Worm (Caenorhabditis elegans): Measurements from ENCODE around the gene tyr-2.
A peak's percentile ranks its signal among the peaks of the same experiment; 100 is the strongest.

tyr-2 gene

DNA sequence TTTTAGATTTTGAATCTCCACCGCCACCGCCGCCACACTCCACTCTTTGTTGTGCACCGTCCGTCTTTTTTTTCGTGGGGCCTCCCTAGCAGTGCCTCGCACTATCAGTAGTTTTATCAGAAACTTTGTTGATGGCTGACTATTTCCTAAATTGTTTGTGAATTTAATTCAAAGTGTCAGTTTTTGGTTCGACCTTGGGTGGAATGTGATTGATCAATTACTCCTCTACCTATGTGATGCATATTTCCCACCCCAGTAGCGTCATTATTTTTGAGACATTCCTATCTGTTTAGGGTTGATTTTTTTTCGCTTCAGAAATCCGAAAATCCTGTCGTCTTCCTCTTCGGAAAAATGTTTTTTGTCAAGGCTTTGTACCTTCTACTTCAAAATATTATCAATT, 33.4 kb upstream of the tyr-2 start:
- no peak for TF ChIP-seq daf-12 (tag; optimal IDR thresholded peaks at IDR 0.05)
- TF ChIP-seq nhr-237 (tag; optimal IDR thresholded peaks at IDR 0.05), result no peak
- no peak for TF ChIP-seq ceh-28 (tag; optimal IDR thresholded peaks at IDR 0.05)
- no peak for TF ChIP-seq elt-3 (tag; optimal IDR thresholded peaks at IDR 0.05)
- TF ChIP-seq lsy-12 (tag; optimal IDR thresholded peaks at IDR 0.05), result no peak
- no peak for TF ChIP-seq skn-1 (tag; optimal IDR thresholded peaks at IDR 0.05)
- TF ChIP-seq nfya-1 (tag; optimal IDR thresholded peaks at IDR 0.05; ENCODE audit: insufficient read depth), result no peak
- no peak for TF ChIP-seq unc-39 (tag; optimal IDR thresholded peaks at IDR 0.05)
- no peak for TF ChIP-seq hmg-11 (tag; optimal IDR thresholded peaks at IDR 0.05)
- no peak for TF ChIP-seq nhr-28 (tag; optimal IDR thresholded peaks at IDR 0.05)
- no peak for TF ChIP-seq pqm-1 (tag; optimal IDR thresholded peaks at IDR 0.05)
- TF ChIP-seq fkh-10 (GFP tag; optimal IDR thresholded peaks at IDR 0.05), result no peak
- TF ChIP-seq nhr-25 (tag; optimal IDR thresholded peaks at IDR 0.05), result peak; percentile 6
- peak; percentile 1 for TF ChIP-seq nhr-23 (tag; optimal IDR thresholded peaks at IDR 0.05)
- no peak for TF ChIP-seq nhr-12 (tag; optimal IDR thresholded peaks at IDR 0.05)

DNA sequence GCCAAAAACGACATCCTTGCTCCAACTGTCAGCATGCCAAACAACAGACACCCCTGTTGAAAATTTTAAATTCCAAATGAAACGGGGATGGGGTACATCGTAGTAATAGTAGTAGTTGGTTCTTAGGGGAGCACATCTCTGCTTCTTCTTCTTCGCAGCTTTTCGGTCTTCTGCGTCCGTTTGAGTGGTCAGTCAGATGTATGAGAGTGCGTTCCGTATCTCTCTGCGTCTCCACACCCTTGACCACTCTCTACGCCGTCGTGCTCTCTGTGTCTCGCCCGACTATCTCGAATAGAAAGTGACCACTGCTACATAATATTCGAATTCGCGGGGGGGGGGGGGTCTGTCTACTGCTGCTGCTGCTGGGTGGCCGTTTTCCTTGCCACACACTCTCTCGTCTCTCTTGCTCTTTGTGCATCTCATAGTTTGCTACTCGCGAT, 31.1 kb upstream of the tyr-2 start:
- TF ChIP-seq ztf-4 (tag; optimal IDR thresholded peaks at IDR 0.05) (no peak), lin-15B (tag; optimal IDR thresholded peaks at IDR 0.05) (peak; percentile 4), nhr-25 (tag; optimal IDR thresholded peaks at IDR 0.05) (no peak), ZK546.5 (tag; optimal IDR thresholded peaks at IDR 0.05) (no peak), ceh-28 (tag; optimal IDR thresholded peaks at IDR 0.05) (peak; percentile 12), mdl-1 (tag; optimal IDR thresholded peaks at IDR 0.05) (no peak), skn-1 (tag; optimal IDR thresholded peaks at IDR 0.05) (peak; percentile 4), lin-39 (tag; optimal IDR thresholded peaks at IDR 0.05) (peak; percentile 62), nhr-67 (tag; optimal IDR thresholded peaks at IDR 0.05) (no peak), nfya-1 (tag; optimal IDR thresholded peaks at IDR 0.05; ENCODE audit: insufficient read depth) (peak; percentile 84), nhr-76 (tag; optimal IDR thresholded peaks at IDR 0.05) (no peak), elt-2 (tag; optimal IDR thresholded peaks at IDR 0.05) (peak; percentile 5), jun-1 (tag; optimal IDR thresholded peaks at IDR 0.05) (peak; percentile 27), pha-4 (tag; optimal IDR thresholded peaks at IDR 0.05) (peak; percentile 44), hmg-11 (tag; optimal IDR thresholded peaks at IDR 0.05) (peak; percentile 72)

DNA sequence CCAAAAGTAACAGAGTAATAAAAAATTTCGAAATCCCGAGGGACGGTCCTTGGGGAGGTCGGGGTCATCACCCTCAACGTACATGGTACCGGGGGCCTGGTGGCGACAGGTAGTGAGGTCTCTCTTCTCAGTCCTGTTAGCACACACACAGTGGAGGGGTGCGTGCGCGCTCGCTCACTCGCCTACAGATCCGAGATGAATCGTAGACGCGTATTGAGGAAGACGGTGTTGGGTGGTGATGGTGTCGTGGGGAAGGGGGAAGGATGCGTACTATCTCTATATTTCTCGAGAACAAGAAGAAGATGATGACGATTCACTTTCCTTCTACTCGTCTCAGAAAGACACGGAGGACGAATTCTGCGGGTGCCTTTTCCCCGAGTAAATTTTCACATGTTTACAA, 30.2 kb upstream of the tyr-2 start:
- TF ChIP-seq fkh-2 (tag; optimal IDR thresholded peaks at IDR 0.05) (no peak), hmg-11 (tag; optimal IDR thresholded peaks at IDR 0.05) (no peak), nhr-67 (tag; optimal IDR thresholded peaks at IDR 0.05) (no peak), fos-1 (tag; optimal IDR thresholded peaks at IDR 0.05) (no peak), zag-1 (tag; optimal IDR thresholded peaks at IDR 0.05) (no peak), nhr-25 (tag; optimal IDR thresholded peaks at IDR 0.05) (peak; percentile 16), unc-62 (GFP tag; optimal IDR thresholded peaks at IDR 0.05) (no peak), lsy-12 (tag; optimal IDR thresholded peaks at IDR 0.05) (no peak)

DNA sequence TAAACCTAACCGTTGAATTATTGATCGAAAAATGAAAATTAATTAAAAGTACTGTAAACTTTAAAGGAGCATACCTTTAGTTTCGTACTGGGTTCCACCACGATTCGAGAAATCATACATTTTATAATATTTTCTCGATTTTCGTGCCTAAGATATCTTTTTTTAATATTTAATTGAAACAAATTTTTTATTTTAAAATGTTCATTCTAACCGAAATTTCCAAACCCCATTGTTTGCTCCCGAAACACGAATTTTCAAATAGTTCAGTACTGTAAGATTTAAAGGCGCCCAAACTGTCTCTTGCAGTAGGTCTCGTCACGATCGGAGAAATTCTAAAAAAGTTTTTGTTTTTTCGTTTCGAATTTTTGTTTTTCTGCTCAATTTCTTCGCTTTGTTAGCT, 29.1 kb upstream of the tyr-2 start:
- TF ChIP-seq pqm-1 (tag; optimal IDR thresholded peaks at IDR 0.05), result no peak
- no peak for TF ChIP-seq daf-12 (tag; optimal IDR thresholded peaks at IDR 0.05)
- no peak for TF ChIP-seq nhr-25 (tag; optimal IDR thresholded peaks at IDR 0.05)
- TF ChIP-seq nhr-77 (tag; optimal IDR thresholded peaks at IDR 0.05), result no peak
- TF ChIP-seq nhr-76 (tag; optimal IDR thresholded peaks at IDR 0.05), result no peak
- TF ChIP-seq fkh-2 (tag; optimal IDR thresholded peaks at IDR 0.05), result no peak
- TF ChIP-seq elt-2 (tag; optimal IDR thresholded peaks at IDR 0.05), result no peak
- no peak for TF ChIP-seq mdl-1 (tag; optimal IDR thresholded peaks at IDR 0.05)
- TF ChIP-seq eor-1 (tag; optimal IDR thresholded peaks at IDR 0.05), result no peak
- TF ChIP-seq fkh-10 (GFP tag; optimal IDR thresholded peaks at IDR 0.05), result no peak
- no peak for TF ChIP-seq ceh-16 (tag; optimal IDR thresholded peaks at IDR 0.05)
- TF ChIP-seq zag-1 (tag; optimal IDR thresholded peaks at IDR 0.05), result no peak
- no peak for TF ChIP-seq ztf-4 (tag; optimal IDR thresholded peaks at IDR 0.05)
- no peak for TF ChIP-seq nhr-43 (tag; optimal IDR thresholded peaks at IDR 0.05; ENCODE audit: poor library complexity, severe bottlenecking)
- no peak for TF ChIP-seq skn-1 (tag; optimal IDR thresholded peaks at IDR 0.05)
- no peak for TF ChIP-seq lin-39 (tag; optimal IDR thresholded peaks at IDR 0.05)
- TF ChIP-seq pha-4 (tag; optimal IDR thresholded peaks at IDR 0.05), result no peak
- no peak for TF ChIP-seq lin-15B (tag; optimal IDR thresholded peaks at IDR 0.05)
- TF ChIP-seq nhr-23 (tag; optimal IDR thresholded peaks at IDR 0.05), result no peak

DNA sequence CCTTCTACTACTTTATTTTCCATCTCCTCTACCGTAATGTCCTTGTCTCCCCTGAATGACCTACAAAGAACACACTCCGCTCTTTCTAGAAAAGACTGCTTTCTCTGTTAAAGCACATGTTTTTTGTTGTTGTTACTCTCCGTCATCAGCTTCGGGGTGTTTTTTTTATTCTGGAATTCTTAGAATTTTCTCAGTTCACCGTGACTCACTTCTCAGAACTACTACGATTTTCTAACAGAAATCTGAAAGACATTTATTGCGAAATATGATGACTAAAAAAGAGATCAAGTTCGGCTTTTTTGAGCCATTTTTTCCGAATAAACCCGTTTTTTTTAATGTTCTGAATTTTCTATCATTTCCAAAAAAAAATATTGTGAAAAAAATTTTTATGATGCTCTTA, 27.8 kb upstream of the tyr-2 start:
- TF ChIP-seq lsy-12 (tag; optimal IDR thresholded peaks at IDR 0.05), result no peak
- peak; percentile 63 for TF ChIP-seq nhr-11 (tag; optimal IDR thresholded peaks at IDR 0.05)
- TF ChIP-seq skn-1 (tag; optimal IDR thresholded peaks at IDR 0.05), result peak; percentile 73
- TF ChIP-seq nhr-25 (tag; optimal IDR thresholded peaks at IDR 0.05), result peak; percentile 31
